Worm (Caenorhabditis elegans) whole organism, early embryonic: ENCODE results near the gene Y62E10A.3.

Source experiments
- F13C5.2 ChIP-seq: sonication (generic microtip); optimal IDR thresholded peaks from 2 replicates; lab custom pipeline; 2017; ENCODE audit warnings: mild to moderate bottlenecking, missing genetic modification characterization, inconsistent platforms, missing compliant biosample characterization
- aly-1 ChIP-seq: sonication (generic microtip); optimal IDR thresholded peaks from 2 replicates; lab custom pipeline; 2016; ENCODE audit warnings: missing genetic modification characterization, missing compliant biosample characterization
- ceh-13 ChIP-seq: fragments of 200-800 bp; sonication (Bioruptor generic); optimal IDR thresholded peaks from 2 replicates; lab custom pipeline; 2018; ENCODE audit warnings: mild to moderate bottlenecking, missing genetic modification characterization, missing compliant biosample characterization
- flt-1 ChIP-seq: fragments of 200-800 bp; sonication (Bioruptor generic); IDR thresholded peaks from 2 replicates; pipeline ENCODE4 v1.3.6; 2022; ENCODE audit warnings: missing genetic modification characterization, missing compliant biosample characterization

ce11 chrIV:13396375-13396774, 36.3 kb upstream of the Y62E10A.3 start:
- no peak for TF ChIP-seq aly-1
- no peak for TF ChIP-seq flt-1 (GFP tag; lab: Robert Waterston, UW)
- no peak for TF ChIP-seq F13C5.2 (tag; lab: Kevin White, UChicago)
- TF ChIP-seq ceh-13 (GFP tag; lab: Kevin White, UChicago): no peak
